Worm (Caenorhabditis elegans) whole organism, young adult: Measurements from ENCODE around the gene gbb-2.

Source experiments
- B0035.1 ChIP-seq: sonication (generic microtip); optimal IDR thresholded peaks from 2 replicates; lab custom pipeline; 2016; ENCODE audit warnings: missing genetic modification characterization, mild to moderate bottlenecking, missing compliant biosample characterization, missing genotype, missing genetic modification reagents
- F22D6.2 ChIP-seq: sonication (generic microtip); optimal IDR thresholded peaks from 2 replicates; lab custom pipeline; 2016; ENCODE audit warnings: mild to moderate bottlenecking, missing genetic modification characterization, missing compliant biosample characterization
- F23B12.7 ChIP-seq: sonication (generic microtip); optimal IDR thresholded peaks from 2 replicates; lab custom pipeline; 2017; ENCODE audit warnings: missing genetic modification characterization, mild to moderate bottlenecking, missing compliant biosample characterization, antibody characterized with exemption, moderate library complexity; ENCODE audit not compliant: insufficient read depth
- F33H1.4 ChIP-seq: fragments of 200-800 bp; sonication (Bioruptor generic); IDR thresholded peaks from 2 replicates; pipeline ENCODE4 v1.3.6; 2022; ENCODE audit warnings: missing genetic modification reagents, missing genetic modification characterization, missing compliant biosample characterization
- F49E8.2 ChIP-seq: sonication (generic microtip); optimal IDR thresholded peaks from 3 replicates; lab custom pipeline; 2017; ENCODE audit warnings: missing genetic modification characterization, mild to moderate bottlenecking, missing compliant biosample characterization, antibody characterized with exemption, moderate library complexity; ENCODE audit not compliant: insufficient read depth
- F55B11.4 ChIP-seq: sonication (generic microtip); optimal IDR thresholded peaks from 2 replicates; lab custom pipeline; 2016; ENCODE audit warnings: missing compliant biosample characterization, missing genetic modification characterization, borderline replicate concordance; ENCODE audit not compliant: insufficient read depth
- F57A8.1 ChIP-seq: fragments of 200-800 bp; sonication (Bioruptor generic); optimal IDR thresholded peaks from 2 replicates; lab custom pipeline; 2018; ENCODE audit warnings: mild to moderate bottlenecking, missing genetic modification characterization, moderate library complexity, missing compliant biosample characterization
- Y53G8AR.9 ChIP-seq: fragments of 200-800 bp; sonication (Bioruptor generic); conservative IDR thresholded peaks from 2 replicates; pipeline ENCODE4 v1.3.6; 2022; ENCODE audit warnings: missing genetic modification reagents, missing genetic modification characterization, missing compliant biosample characterization
- Y56A3A.18 ChIP-seq: fragments of 200-800 bp; sonication (Bioruptor generic); IDR thresholded peaks from 2 replicates; pipeline ENCODE4 v1.3.6; 2022; ENCODE audit warnings: missing genetic modification reagents, missing genetic modification characterization, missing compliant biosample characterization
- Y67H2A.10 ChIP-seq: fragments of 200-800 bp; sonication (Bioruptor generic); conservative IDR thresholded peaks from 2 replicates; pipeline ENCODE4 v1.3.6; 2022; ENCODE audit warnings: missing genetic modification reagents, missing genetic modification characterization, missing compliant biosample characterization
- ZK185.1 ChIP-seq: sonication (generic microtip); optimal IDR thresholded peaks from 2 replicates; lab custom pipeline; 2016; ENCODE audit warnings: mild to moderate bottlenecking, missing genetic modification characterization, missing compliant biosample characterization; ENCODE audit not compliant: poor library complexity, severe bottlenecking
- akir-1 ChIP-seq: fragments of 200-800 bp; sonication (Bioruptor generic); optimal IDR thresholded peaks from 2 replicates; lab custom pipeline; 2018; ENCODE audit warnings: mild to moderate bottlenecking, missing genetic modification characterization, moderate library complexity, missing compliant biosample characterization
- ama-1 ChIP-seq, 3 experiments: fragments of 150-350 bp in 1 of 3; sonication (generic microtip) in 2 of 3; optimal IDR thresholded peaks; 2 replicates each; lab custom pipeline; 2014 to 2018; ENCODE audit warnings: missing biosample characterization in 2 of 3, missing genetic modification characterization in 2 of 3, missing genetic modification reagents in 2 of 3
- aptf-2 ChIP-seq: fragments of 200-800 bp; sonication (Bioruptor generic); conservative IDR thresholded peaks from 2 replicates; pipeline ENCODE4 v1.3.6; 2022; ENCODE audit warnings: missing genetic modification reagents, missing genetic modification characterization, missing compliant biosample characterization
- athp-1 ChIP-seq: sonication (generic microtip); optimal IDR thresholded peaks from 2 replicates; lab custom pipeline; 2017; ENCODE audit warnings: mild to moderate bottlenecking, missing genetic modification characterization, missing compliant biosample characterization
- bed-2 ChIP-seq: fragments of 200-800 bp; sonication (Bioruptor generic); IDR thresholded peaks from 2 replicates; pipeline ENCODE4 v1.3.6; 2022; ENCODE audit warnings: missing genetic modification reagents, missing genetic modification characterization, missing compliant biosample characterization
- ccch-3 ChIP-seq: fragments of 200-800 bp; sonication (Bioruptor generic); optimal IDR thresholded peaks from 2 replicates; lab custom pipeline; 2018; ENCODE audit warnings: mild to moderate bottlenecking, missing genetic modification characterization, missing compliant biosample characterization
- cebp-1 ChIP-seq, 2 experiments: fragments of 200-800 bp in 1 of 2; sonication (Bioruptor generic) in 1 of 2; sonication (generic microtip) in 1 of 2; IDR thresholded peaks in 1 of 2; optimal IDR thresholded peaks in 1 of 2; 2 replicates each; pipeline versions ENCODE4 v1.3.6 to Lab custom; 2017 to 2022; ENCODE audit warnings: missing compliant biosample characterization in 2 of 2, missing genetic modification characterization in 2 of 2, mild to moderate bottlenecking in 1 of 2, missing genetic modification reagents in 1 of 2, moderate library complexity in 1 of 2
- cebp-2 ChIP-seq: fragments of 200-800 bp; sonication (Bioruptor generic); IDR thresholded peaks from 2 replicates; pipeline ENCODE4 v1.3.6; 2022; ENCODE audit warnings: missing genetic modification characterization, missing compliant biosample characterization
- ceh-58 ChIP-seq: fragments of 200-800 bp; sonication (Bioruptor generic); IDR thresholded peaks from 2 replicates; pipeline ENCODE4 v1.3.6; 2022; ENCODE audit warnings: missing genetic modification characterization, missing compliant biosample characterization
- ceh-91 ChIP-seq: fragments of 200-800 bp; sonication (Bioruptor generic); IDR thresholded peaks from 2 replicates; pipeline ENCODE4 v1.3.6; 2022; ENCODE audit warnings: missing genetic modification reagents, missing genetic modification characterization, missing compliant biosample characterization
- chd-7 ChIP-seq: sonication (generic microtip); optimal IDR thresholded peaks from 2 replicates; lab custom pipeline; 2016; ENCODE audit warnings: mild to moderate bottlenecking, missing genetic modification characterization, moderate library complexity, missing compliant biosample characterization
- egl-18 ChIP-seq: fragments of 200-800 bp; sonication (Bioruptor generic); IDR thresholded peaks from 2 replicates; pipeline ENCODE4 v1.3.6; 2022; ENCODE audit warnings: missing genetic modification reagents, missing genetic modification characterization, missing compliant biosample characterization
- egrh-3 ChIP-seq: fragments of 200-800 bp; sonication (Bioruptor generic); IDR thresholded peaks from 2 replicates; pipeline ENCODE4 v1.3.6; 2022; ENCODE audit warnings: missing genetic modification reagents, missing genetic modification characterization, missing compliant biosample characterization
- ekl-4 ChIP-seq: fragments of 200-800 bp; sonication (Bioruptor generic); IDR thresholded peaks from 2 replicates; pipeline ENCODE4 v1.3.6; 2022; ENCODE audit warnings: missing genetic modification reagents, missing genetic modification characterization, missing compliant biosample characterization
- gei-17 ChIP-seq: fragments of 200-800 bp; sonication (Bioruptor generic); optimal IDR thresholded peaks from 2 replicates; lab custom pipeline; 2018; ENCODE audit warnings: mild to moderate bottlenecking, missing genetic modification characterization, missing compliant biosample characterization
- hlh-26 ChIP-seq: fragments of 200-800 bp; sonication (Bioruptor generic); conservative IDR thresholded peaks from 2 replicates; pipeline ENCODE4 v1.3.6; 2022; ENCODE audit warnings: missing genetic modification reagents, missing genetic modification characterization, missing compliant biosample characterization
- hmg-20 ChIP-seq: fragments of 200-800 bp; sonication (Bioruptor generic); IDR thresholded peaks from 2 replicates; pipeline ENCODE4 v1.3.6; 2022; ENCODE audit warnings: missing genetic modification reagents, missing genetic modification characterization, missing compliant biosample characterization
- lsl-1 ChIP-seq: fragments of 200-800 bp; sonication (Bioruptor generic); optimal IDR thresholded peaks from 2 replicates; lab custom pipeline; 2018; ENCODE audit warnings: mild to moderate bottlenecking, missing genetic modification characterization, moderate library complexity, missing compliant biosample characterization
- lsy-27 ChIP-seq: sonication (generic microtip); optimal IDR thresholded peaks from 2 replicates; lab custom pipeline; 2017; ENCODE audit warnings: missing genetic modification characterization, mild to moderate bottlenecking, missing compliant biosample characterization, antibody characterized with exemption, missing genotype, borderline replicate concordance; ENCODE audit not compliant: insufficient read depth
- madf-8 ChIP-seq: fragments of 200-800 bp; sonication (Bioruptor generic); conservative IDR thresholded peaks from 2 replicates; pipeline ENCODE4 v1.3.6; 2022; ENCODE audit warnings: missing genetic modification reagents, missing genetic modification characterization, missing compliant biosample characterization
- mcd-1 ChIP-seq: fragments of 200-800 bp; sonication (Bioruptor generic); IDR thresholded peaks from 2 replicates; pipeline ENCODE4 v1.3.6; 2022; ENCODE audit warnings: missing genetic modification reagents, missing genetic modification characterization, missing compliant biosample characterization
- mel-28 ChIP-seq: sonication (generic microtip); optimal IDR thresholded peaks from 2 replicates; lab custom pipeline; 2016; ENCODE audit warnings: borderline replicate concordance, mild to moderate bottlenecking, missing genetic modification characterization, missing compliant biosample characterization
- nfya-2 ChIP-seq: fragments of 200-800 bp; sonication (Bioruptor generic); IDR thresholded peaks from 2 replicates; pipeline ENCODE4 v1.3.6; 2022; ENCODE audit warnings: missing genetic modification reagents, missing genetic modification characterization, missing compliant biosample characterization
- nhr-120 ChIP-seq: fragments of 200-800 bp; sonication (Bioruptor generic); IDR thresholded peaks from 2 replicates; pipeline ENCODE4 v1.3.6; 2022; ENCODE audit warnings: missing genetic modification characterization, missing compliant biosample characterization
- nhr-27 ChIP-seq: fragments of 200-800 bp; sonication (Bioruptor generic); optimal IDR thresholded peaks from 2 replicates; lab custom pipeline; 2018; ENCODE audit warnings: mild to moderate bottlenecking, missing genetic modification characterization, moderate library complexity, missing compliant biosample characterization
- sdz-38 ChIP-seq: sonication (generic microtip); optimal IDR thresholded peaks from 2 replicates; lab custom pipeline; 2016; ENCODE audit warnings: missing genotype, missing genetic modification characterization, missing compliant biosample characterization
- sea-2 ChIP-seq: fragments of 200-800 bp; sonication (Bioruptor generic); IDR thresholded peaks from 2 replicates; pipeline ENCODE4 v1.3.6; 2022; ENCODE audit warnings: missing genetic modification characterization, missing compliant biosample characterization
- snpc-1.1 ChIP-seq: sonication (generic microtip); optimal IDR thresholded peaks from 2 replicates; lab custom pipeline; 2017; ENCODE audit warnings: missing genetic modification characterization, mild to moderate bottlenecking, missing compliant biosample characterization, antibody characterized with exemption, moderate library complexity, missing genotype, missing genetic modification reagents; ENCODE audit not compliant: insufficient read depth
- snpc-1.3 ChIP-seq: sonication (generic microtip); optimal IDR thresholded peaks from 2 replicates; lab custom pipeline; 2017; ENCODE audit warnings: missing genetic modification characterization, mild to moderate bottlenecking, missing compliant biosample characterization, antibody characterized with exemption, moderate library complexity, missing genotype, missing genetic modification reagents; ENCODE audit not compliant: insufficient read depth
- somi-1 ChIP-seq: fragments of 200-800 bp; sonication (Bioruptor generic); optimal IDR thresholded peaks from 2 replicates; lab custom pipeline; 2018; ENCODE audit warnings: mild to moderate bottlenecking, missing genetic modification characterization, missing compliant biosample characterization
- sptf-2 ChIP-seq: fragments of 200-800 bp; sonication (Bioruptor generic); optimal IDR thresholded peaks from 2 replicates; lab custom pipeline; 2018; ENCODE audit warnings: mild to moderate bottlenecking, missing genetic modification characterization, missing compliant biosample characterization
- tlf-1 ChIP-seq: fragments of 200-800 bp; sonication (Bioruptor generic); optimal IDR thresholded peaks from 2 replicates; lab custom pipeline; 2018; ENCODE audit warnings: mild to moderate bottlenecking, missing genetic modification characterization, missing compliant biosample characterization
- unc-130 ChIP-seq: sonication (generic microtip); optimal IDR thresholded peaks from 2 replicates; lab custom pipeline; 2016; ENCODE audit warnings: missing genetic modification reagents, missing genetic modification characterization, missing compliant biosample characterization
- zfh-2 ChIP-seq: fragments of 200-800 bp; sonication (Bioruptor generic); conservative IDR thresholded peaks from 2 replicates; pipeline ENCODE4 v1.3.6; 2022; ENCODE audit warnings: missing genetic modification reagents, missing genetic modification characterization, missing compliant biosample characterization

Gene gbb-2

ce11 chrIV:4468046-4468727 lies 38.4 kb downstream of the gbb-2 start (continued):
- TF ChIP-seq snpc-1.1 (tag; lab: Kevin White, UChicago) (peak; percentile 18), Y56A3A.18 (GFP tag; lab: Robert Waterston, UW) (no peak; the same call in 1 of the 2 replicates), sdz-38 (no peak), akir-1 (GFP tag; lab: Kevin White, UChicago) (no peak), lsy-27 (tag; lab: Kevin White, UChicago) (no peak), unc-130 (no peak), gei-17 (GFP tag; lab: Kevin White, UChicago) (no peak), madf-8 (GFP tag; lab: Robert Waterston, UW) (peak; percentile 59), F22D6.2 (tag; lab: Kevin White, UChicago) (peak; percentile 16), nfya-2 (GFP tag; lab: Robert Waterston, UW) (no peak), F55B11.4 (tag; lab: Kevin White, UChicago) (no peak), lsl-1 (peak; percentile 92), hlh-26 (GFP tag; lab: Robert Waterston, UW) (no peak), B0035.1 (peak; percentile 82), F23B12.7 (tag; lab: Kevin White, UChicago) (no peak), somi-1 (GFP tag; lab: Kevin White, UChicago) (peak; percentile 73), bed-2 (no peak), athp-1 (peak; percentile 75), ceh-58 (no peak), chd-7 (tag; lab: Kevin White, UChicago) (peak; percentile 69), sea-2 (no peak), cebp-1 (GFP tag; IDR thresholded peaks at IDR 0.05; lab: Robert Waterston, UW) (peak; percentile 42; the same call in 1 of the 2 replicates), cebp-1 (tag; optimal IDR thresholded peaks at IDR 0.05; lab: Kevin White, UChicago) (peak; percentile 81), cebp-2 (GFP tag; lab: Robert Waterston, UW) (no peak), Y67H2A.10 (GFP tag; lab: Robert Waterston, UW) (no peak), Y53G8AR.9 (GFP tag; lab: Robert Waterston, UW) (peak; percentile 75), aptf-2 (no peak), F33H1.4 (GFP tag; lab: Robert Waterston, UW) (peak; percentile 85), ceh-91 (GFP tag; lab: Robert Waterston, UW) (peak; percentile 57), tlf-1 (GFP tag; lab: Kevin White, UChicago) (peak; percentile 69), zfh-2 (GFP tag; lab: Robert Waterston, UW) (no peak), mcd-1 (GFP tag; lab: Robert Waterston, UW) (peak; percentile 56), egrh-3 (peak; percentile 55), F57A8.1 (GFP tag; lab: Kevin White, UChicago) (no peak), egl-18 (no peak), ekl-4 (GFP tag; lab: Robert Waterston, UW) (no peak), snpc-1.3 (tag; lab: Kevin White, UChicago) (no peak), hmg-20 (GFP tag; lab: Robert Waterston, UW) (no peak), sptf-2 (GFP tag; lab: Kevin White, UChicago) (no peak), nhr-120 (no peak; the same call in 1 of the 2 replicates), mel-28 (tag; lab: Kevin White, UChicago) (no peak), F49E8.2 (tag; lab: Kevin White, UChicago) (peak; percentile 67), ama-1 (optimal IDR thresholded peaks at IDR 0.05; lab: Kevin White, UChicago) (peak; percentile 98), ama-1 (GFP tag; optimal IDR thresholded peaks at IDR 0.05; lab: Kevin White, UChicago) (peak in 1 of 2 experiments; percentile 13), ccch-3 (GFP tag; lab: Kevin White, UChicago) (no peak), nhr-27 (no peak), ZK185.1 (tag; lab: Kevin White, UChicago) (peak; percentile 53)
